Fruit fly (Drosophila melanogaster) whole organism: ENCODE results near the gene CG43291.

Experiments used
- EcR ChIP-seq, 2 experiments: fragments of >200 bp; optimal IDR thresholded peaks; 2 replicates each; lab custom pipeline; 2017; ENCODE audit warnings: missing biosample characterization in 2 of 2, missing genetic modification characterization in 2 of 2, missing genetic modification reagents in 2 of 2
- pan ChIP-seq: fragments of >200 bp; optimal IDR thresholded peaks from 2 replicates; lab custom pipeline; 2017

DNA sequence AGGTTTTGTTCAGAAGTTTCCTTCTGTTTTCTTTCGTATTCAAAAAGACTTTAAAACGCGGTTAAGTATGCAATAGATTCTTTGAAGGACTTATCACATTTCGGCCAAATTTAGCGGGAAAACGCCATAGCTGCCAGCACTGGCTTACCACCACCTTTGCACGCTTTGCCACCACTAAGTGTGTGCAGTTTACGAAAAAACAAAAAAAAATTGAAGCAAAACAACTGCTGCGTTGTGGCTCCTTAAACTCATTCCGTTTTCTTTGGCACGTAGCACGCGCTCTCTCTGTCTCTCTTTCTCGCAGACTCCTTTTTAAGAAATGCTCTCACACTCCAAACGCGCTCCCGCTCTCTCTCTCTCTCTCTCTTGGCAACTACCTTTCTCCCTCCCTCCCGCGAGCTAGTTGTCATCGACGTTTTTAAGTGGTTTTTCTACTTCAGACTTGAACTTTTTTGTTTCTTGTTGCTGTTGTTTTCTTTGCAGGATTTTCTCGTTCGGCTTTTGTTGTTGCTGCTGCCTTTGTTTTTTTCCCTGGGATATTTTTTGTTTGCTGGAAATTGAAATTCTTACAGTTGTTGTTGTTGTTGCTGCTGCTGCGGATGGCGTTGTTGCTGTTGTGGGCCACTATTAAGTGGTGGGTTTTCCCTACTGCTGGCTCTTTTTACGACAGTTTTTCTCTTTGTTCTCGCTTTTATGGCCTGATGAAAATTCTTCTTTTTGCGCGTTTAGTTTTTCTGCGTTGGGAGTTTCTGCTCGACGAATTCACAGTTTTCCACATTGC, 34.2 kb upstream of the CG43291 start:
- TF ChIP-seq pan (lab: Kevin White, UChicago) (no peak), EcR (GFP tag; optimal IDR thresholded peaks at IDR 0.05; lab: Kevin White, UChicago) (no peak)
